Fruit fly (Drosophila melanogaster) whole organism: Measurements from ENCODE around the gene NC2beta.

Source experiments
- CG8478 ChIP-seq: fragments of >200 bp; optimal IDR thresholded peaks from 2 replicates; lab custom pipeline; 2018; ENCODE audit warnings: inconsistent platforms
- Dll ChIP-seq: fragments of >200 bp; optimal IDR thresholded peaks from 2 replicates; lab custom pipeline; 2017
- EcR ChIP-seq, 2 experiments: fragments of >200 bp; optimal IDR thresholded peaks; 2 replicates each; lab custom pipeline; 2017; ENCODE audit warnings: missing biosample characterization in 2 of 2, missing genetic modification characterization in 2 of 2, missing genetic modification reagents in 2 of 2
- pan ChIP-seq: fragments of >200 bp; optimal IDR thresholded peaks from 2 replicates; lab custom pipeline; 2017
- psq ChIP-seq: fragments of >200 bp; optimal IDR thresholded peaks from 2 replicates; lab custom pipeline; 2017
- usp ChIP-seq: fragments of >200 bp; optimal IDR thresholded peaks from 2 replicates; lab custom pipeline; 2017; ENCODE audit warnings: missing biosample characterization, missing genetic modification characterization, mixed read lengths

dm6 chr2L:15058118-15058402 lies 50.4 kb downstream of the NC2beta start, which contains the start of gene CG33679:
- TF ChIP-seq usp (no peak), EcR (GFP tag; optimal IDR thresholded peaks at IDR 0.05; lab: Kevin White, UChicago) (no peak), Dll (lab: Kevin White, UChicago) (no peak), CG8478 (no peak), psq (lab: Kevin White, UChicago) (no peak), pan (lab: Kevin White, UChicago) (no peak)
